Fruit fly (Drosophila melanogaster) whole organism, embryonic: ENCODE results near the gene Sema5c.

Experiments used
- Ada2b ChIP-seq: fragments of 200-800 bp; sonication (Bioruptor generic); IDR thresholded peaks from 2 replicates; pipeline ENCODE4 v1.3.6; 2022; ENCODE audit warnings: missing biosample characterization, missing genetic modification characterization
- Adf1 ChIP-seq: fragments of 200-800 bp; sonication (Bioruptor generic); IDR thresholded peaks from 2 replicates; pipeline ENCODE4 v1.3.6; 2022; ENCODE audit warnings: missing biosample characterization, missing genetic modification characterization
- Bdp1 ChIP-seq: fragments of 200-800 bp; sonication (Bioruptor generic); optimal IDR thresholded peaks from 3 replicates; lab custom pipeline; 2016; ENCODE audit warnings: missing biosample characterization, missing genetic modification characterization
- Bgb ChIP-seq: fragments of 200-800 bp; sonication (Bioruptor generic); IDR thresholded peaks from 2 replicates; pipeline ENCODE4 v1.3.6; 2022; ENCODE audit warnings: missing biosample characterization, missing genetic modification characterization; ENCODE audit not compliant: partially characterized antibody
- CG13287 ChIP-seq: fragments of 200-800 bp; sonication (Bioruptor generic); IDR thresholded peaks from 2 replicates; pipeline ENCODE4 v1.3.6; 2022; ENCODE audit warnings: missing biosample characterization, missing genetic modification characterization; ENCODE audit not compliant: partially characterized antibody
- CG14441 ChIP-seq: fragments of 200-800 bp; sonication (Bioruptor generic); IDR thresholded peaks from 2 replicates; pipeline ENCODE4 v1.3.6; 2022; ENCODE audit warnings: missing biosample characterization, missing genetic modification characterization
- CG14965 ChIP-seq: fragments of 200-800 bp; sonication (Bioruptor generic); optimal IDR thresholded peaks from 2 replicates; lab custom pipeline; 2016; ENCODE audit warnings: missing biosample characterization, missing genetic modification characterization, borderline replicate concordance
- CG15011 ChIP-seq: fragments of 200-800 bp; sonication (Bioruptor generic); optimal IDR thresholded peaks from 3 replicates; lab custom pipeline; 2018; ENCODE audit warnings: missing biosample characterization, mild to moderate bottlenecking, missing genetic modification characterization
- CG15696 ChIP-seq: fragments of 200-800 bp; sonication (Bioruptor generic); optimal IDR thresholded peaks from 2 replicates; lab custom pipeline; 2019; ENCODE audit warnings: missing biosample characterization, mild to moderate bottlenecking, missing genetic modification characterization, moderate library complexity
- CG17829 ChIP-seq: fragments of 200-800 bp; optimal IDR thresholded peaks from 2 replicates; lab custom pipeline; 2019; ENCODE audit warnings: missing biosample characterization, mild to moderate bottlenecking, missing genetic modification characterization, moderate library complexity
- CG32772 ChIP-seq: fragments of 200-800 bp; sonication (Bioruptor generic); IDR thresholded peaks from 2 replicates; pipeline ENCODE4 v1.3.6; 2022; ENCODE audit warnings: missing biosample characterization, missing genetic modification characterization
- CG3281 ChIP-seq: fragments of 200-800 bp; sonication (Bioruptor generic); optimal IDR thresholded peaks from 3 replicates; lab custom pipeline; 2017; ENCODE audit warnings: missing biosample characterization, mild to moderate bottlenecking, missing genetic modification characterization
- CG34422 ChIP-seq: fragments of 200-800 bp; sonication (Bioruptor generic); IDR thresholded peaks from 3 replicates; pipeline ENCODE4 v1.3.6; 2022; ENCODE audit warnings: missing biosample characterization, missing genetic modification characterization
- CG6175 ChIP-seq: fragments of 200-800 bp; sonication (Bioruptor generic); IDR thresholded peaks from 3 replicates; pipeline ENCODE4 v1.3.6; 2022; ENCODE audit warnings: missing biosample characterization, missing genetic modification characterization
- CG6854 ChIP-seq: fragments of 200-800 bp; sonication (Bioruptor generic); optimal IDR thresholded peaks from 3 replicates; lab custom pipeline; 2017; ENCODE audit warnings: missing biosample characterization, mild to moderate bottlenecking, missing genetic modification characterization
- CG7372 ChIP-seq: fragments of 200-800 bp; sonication (Bioruptor generic); IDR thresholded peaks from 2 replicates; pipeline ENCODE4 v1.3.6; 2022; ENCODE audit warnings: missing biosample characterization, missing genetic modification characterization
- CG7556 ChIP-seq: fragments of 200-800 bp; sonication (Bioruptor generic); optimal IDR thresholded peaks from 2 replicates; lab custom pipeline; 2017; ENCODE audit warnings: missing biosample characterization, mild to moderate bottlenecking, missing genetic modification characterization
- CG7928 ChIP-seq: fragments of 200-800 bp; sonication (Bioruptor generic); optimal IDR thresholded peaks from 2 replicates; lab custom pipeline; 2017; ENCODE audit warnings: missing biosample characterization, mild to moderate bottlenecking, missing genetic modification characterization
- CG8924 ChIP-seq: fragments of 200-800 bp; optimal IDR thresholded peaks from 3 replicates; lab custom pipeline; 2019; ENCODE audit warnings: missing biosample characterization, mild to moderate bottlenecking, missing genetic modification characterization, moderate library complexity
- CG9817 ChIP-seq: fragments of 200-800 bp; sonication (Bioruptor generic); optimal IDR thresholded peaks from 2 replicates; lab custom pipeline; 2018; ENCODE audit warnings: missing biosample characterization, mild to moderate bottlenecking, missing genetic modification characterization, moderate library complexity
- Dbx ChIP-seq: fragments of 200-800 bp; sonication (Bioruptor generic); IDR thresholded peaks from 3 replicates; pipeline ENCODE4 v1.3.6; 2022; ENCODE audit warnings: missing biosample characterization, missing genetic modification characterization
- E2f2 ChIP-seq: fragments of 200-800 bp; sonication (Bioruptor generic); IDR thresholded peaks from 2 replicates; pipeline ENCODE4 v1.3.6; 2022; ENCODE audit warnings: missing biosample characterization, missing genetic modification characterization
- Eip74EF ChIP-seq, 2 experiments: fragments of 200-800 bp in 1 of 2; fragments of >200 bp in 1 of 2; sonication (Bioruptor generic) in 1 of 2; optimal IDR thresholded peaks; 2 replicates each; lab custom pipeline; 2017 to 2019; ENCODE audit warnings: missing biosample characterization in 2 of 2, missing genetic modification characterization in 2 of 2, mild to moderate bottlenecking in 1 of 2, moderate library complexity in 1 of 2
- Fer2 ChIP-seq: fragments of 200-800 bp; sonication (Bioruptor generic); optimal IDR thresholded peaks from 2 replicates; lab custom pipeline; 2018; ENCODE audit warnings: missing biosample characterization, mild to moderate bottlenecking, missing genetic modification characterization, moderate library complexity
- HmgZ ChIP-seq: fragments of 200-800 bp; sonication (Bioruptor generic); optimal IDR thresholded peaks from 2 replicates; lab custom pipeline; 2018; ENCODE audit warnings: missing biosample characterization, mild to moderate bottlenecking, missing genetic modification characterization
- Lim3 ChIP-seq: fragments of 200-800 bp; sonication (Bioruptor generic); IDR thresholded peaks from 2 replicates; pipeline ENCODE4 v1.3.6; 2022; ENCODE audit warnings: missing biosample characterization, missing genetic modification characterization
- Mes4 ChIP-seq: fragments of 200-800 bp; sonication (Bioruptor generic); optimal IDR thresholded peaks from 2 replicates; lab custom pipeline; 2016; ENCODE audit warnings: missing biosample characterization, missing genetic modification characterization
- Nf-YC ChIP-seq: fragments of 200-800 bp; optimal IDR thresholded peaks from 3 replicates; lab custom pipeline; 2019; ENCODE audit warnings: missing biosample characterization, mild to moderate bottlenecking, missing genetic modification characterization, moderate library complexity
- Ptx1 ChIP-seq: fragments of 200-800 bp; sonication (Bioruptor generic); IDR thresholded peaks from 2 replicates; pipeline ENCODE4 v1.3.6; 2022; ENCODE audit warnings: missing biosample characterization, missing genetic modification characterization
- Scr ChIP-seq: fragments of 200-800 bp; sonication (Bioruptor generic); IDR thresholded peaks from 2 replicates; pipeline ENCODE4 v1.3.6; 2022; ENCODE audit warnings: missing biosample characterization, missing genetic modification characterization; ENCODE audit not compliant: partially characterized antibody
- Six4 ChIP-seq: fragments of 200-800 bp; sonication (Bioruptor generic); optimal IDR thresholded peaks from 2 replicates; lab custom pipeline; 2016; ENCODE audit warnings: missing biosample characterization, missing genetic modification characterization
- ac ChIP-seq: fragments of 200-800 bp; sonication (Bioruptor generic); optimal IDR thresholded peaks from 3 replicates; lab custom pipeline; 2017; ENCODE audit warnings: missing biosample characterization, mild to moderate bottlenecking, missing genetic modification characterization
- ash1 ChIP-seq: fragments of 200-800 bp; sonication (Bioruptor generic); optimal IDR thresholded peaks from 2 replicates; lab custom pipeline; 2018; ENCODE audit warnings: missing biosample characterization, mild to moderate bottlenecking, missing genetic modification characterization
- br ChIP-seq: fragments of >200 bp; optimal IDR thresholded peaks from 2 replicates; lab custom pipeline; 2017
- bsh ChIP-seq, 2 experiments: fragments of 200-800 bp; sonication (Bioruptor generic); optimal IDR thresholded peaks; 2 replicates each; lab custom pipeline; 2017 to 2018; ENCODE audit warnings: mild to moderate bottlenecking in 2 of 2, missing biosample characterization in 2 of 2, missing genetic modification characterization in 2 of 2, moderate library complexity in 1 of 2
- btn ChIP-seq: fragments of 200-800 bp; sonication (Bioruptor generic); optimal IDR thresholded peaks from 2 replicates; lab custom pipeline; 2016; ENCODE audit warnings: missing biosample characterization, missing genetic modification characterization
- chm ChIP-seq: fragments of 200-800 bp; sonication (Bioruptor generic); IDR thresholded peaks from 2 replicates; pipeline ENCODE4 v1.3.6; 2022; ENCODE audit warnings: missing biosample characterization, missing genetic modification characterization
- ewg ChIP-seq: fragments of 200-800 bp; sonication (Bioruptor generic); optimal IDR thresholded peaks from 3 replicates; lab custom pipeline; 2017; ENCODE audit warnings: mild to moderate bottlenecking, missing biosample characterization, missing genetic modification reagents, missing genetic modification characterization
- lov ChIP-seq, 2 experiments: fragments of 200-800 bp in 1 of 2; fragments of >200 bp in 1 of 2; sonication (Bioruptor generic) in 1 of 2; IDR thresholded peaks in 1 of 2; optimal IDR thresholded peaks in 1 of 2; 2 replicates in 1 of 2; 3 replicates in 1 of 2; pipeline versions ENCODE4 v1.3.6 to Lab custom; 2017 to 2022; ENCODE audit warnings: missing biosample characterization in 1 of 2, missing genetic modification characterization in 1 of 2
- luna ChIP-seq: fragments of 200-800 bp; sonication (Bioruptor generic); optimal IDR thresholded peaks from 2 replicates; lab custom pipeline; 2016; ENCODE audit warnings: missing biosample characterization, missing genetic modification characterization
- nom ChIP-seq: fragments of 200-800 bp; sonication (Bioruptor generic); optimal IDR thresholded peaks from 2 replicates; lab custom pipeline; 2017; ENCODE audit warnings: missing biosample characterization, missing genetic modification characterization, mild to moderate bottlenecking, moderate library complexity, missing genetic modification reagents
- so ChIP-seq: fragments of 200-800 bp; sonication (Bioruptor generic); IDR thresholded peaks from 3 replicates; pipeline ENCODE4 v1.3.6; 2022; ENCODE audit warnings: missing biosample characterization, missing genetic modification characterization
- sob ChIP-seq: fragments of 200-800 bp; sonication (Bioruptor generic); IDR thresholded peaks from 2 replicates; pipeline ENCODE4 v1.3.6; 2022; ENCODE audit warnings: missing biosample characterization, missing genetic modification characterization
- tna ChIP-seq: fragments of 200-800 bp; sonication (Bioruptor generic); IDR thresholded peaks from 2 replicates; pipeline ENCODE4 v1.3.6; 2022; ENCODE audit warnings: missing biosample characterization, missing genetic modification characterization; ENCODE audit not compliant: partially characterized antibody
- twi ChIP-seq: fragments of 200-800 bp; optimal IDR thresholded peaks from 2 replicates; lab custom pipeline; 2019; ENCODE audit warnings: missing biosample characterization, mild to moderate bottlenecking, missing genetic modification characterization, moderate library complexity
- wek ChIP-seq: fragments of 200-800 bp; sonication (Bioruptor generic); optimal IDR thresholded peaks from 3 replicates; lab custom pipeline; 2018; ENCODE audit warnings: missing biosample characterization, mild to moderate bottlenecking, missing genetic modification characterization, moderate library complexity
- zfh2 ChIP-seq: fragments of 200-800 bp; sonication (Bioruptor generic); optimal IDR thresholded peaks from 2 replicates; lab custom pipeline; 2016; ENCODE audit warnings: missing biosample characterization, missing genetic modification characterization

Gene Sema5c

DNA sequence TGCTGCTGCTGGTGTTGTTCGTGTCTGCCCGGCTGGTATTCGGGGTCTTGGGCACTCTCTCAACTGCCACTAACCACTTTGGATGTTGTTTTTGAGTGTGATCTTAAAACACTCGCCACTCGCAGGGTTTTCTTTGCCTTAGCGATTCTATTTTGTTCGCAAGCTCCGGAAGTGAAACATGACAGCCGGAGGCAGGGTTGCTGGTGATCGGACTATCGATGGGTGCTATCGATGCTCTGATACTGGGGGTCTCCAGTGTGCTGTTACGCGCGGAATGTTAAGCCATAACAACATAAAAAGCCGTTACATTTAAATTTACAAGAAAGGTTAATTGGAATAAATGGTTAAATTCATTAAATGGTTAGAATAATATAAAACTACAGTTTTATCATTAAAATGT is 43.3 kb upstream of the Sema5c start, which contains the start of gene yps (continued):
- peak; percentile 58 to 88 for TF ChIP-seq bsh (GFP tag; optimal IDR thresholded peaks at IDR 0.05; lab: Kevin White, UChicago)
- peak; percentile 77; the same call in 1 of the 2 replicates for TF ChIP-seq Ada2b (GFP tag; lab: Robert Waterston, UW)

dm6 chr3L:12124138-12124583 is 42.5 kb upstream of the Sema5c start:
- peak; percentile 13 for TF ChIP-seq CG6854 (GFP tag; lab: Kevin White, UChicago)
- peak; percentile 47 for TF ChIP-seq ash1 (GFP tag; lab: Kevin White, UChicago)
- TF ChIP-seq sob: peak; percentile 41; the same call in 1 of the 2 replicates
- TF ChIP-seq btn (GFP tag; lab: Kevin White, UChicago): no peak
- no peak for TF ChIP-seq br (lab: Kevin White, UChicago)
- TF ChIP-seq ewg (GFP tag; lab: Kevin White, UChicago): peak; percentile 87
- no peak for TF ChIP-seq zfh2 (GFP tag; lab: Kevin White, UChicago)
- TF ChIP-seq Bgb (GFP tag; lab: Robert Waterston, UW): peak; percentile 41; the same call in 1 of the 2 replicates
- peak; percentile 16; the same call in 1 of the 2 replicates for TF ChIP-seq tna (GFP tag; lab: Robert Waterston, UW)
- 0 out of 3 replicates have a peak, but pooled peaks have one; percentile 43 for TF ChIP-seq CG6175
- TF ChIP-seq wek: peak; percentile 60
- TF ChIP-seq CG7556 (GFP tag; lab: Kevin White, UChicago): no peak
- peak; percentile 73 for TF ChIP-seq Adf1
- no peak for TF ChIP-seq Fer2 (tag; lab: Kevin White, UChicago)
- peak; percentile 93 for TF ChIP-seq HmgZ (tag; lab: Kevin White, UChicago)
- TF ChIP-seq CG32772 (GFP tag; lab: Robert Waterston, UW): 0 out of 2 replicates have a peak, but pooled peaks have one; percentile 10
- peak; percentile 97 for TF ChIP-seq CG34422 (GFP tag; lab: Robert Waterston, UW)
- peak; percentile 77 for TF ChIP-seq CG8924
- no peak for TF ChIP-seq Mes4 (GFP tag; lab: Kevin White, UChicago)
- TF ChIP-seq CG13287 (GFP tag; lab: Robert Waterston, UW): peak; percentile 52; the same call in 1 of the 2 replicates
- no peak for TF ChIP-seq Eip74EF (GFP tag; optimal IDR thresholded peaks at IDR 0.05; lab: Kevin White, UChicago)
- peak; percentile 40 for TF ChIP-seq CG17829 (tag; lab: Kevin White, UChicago)
- TF ChIP-seq CG14441 (GFP tag; lab: Robert Waterston, UW): peak; percentile 53
- TF ChIP-seq ac (GFP tag; lab: Kevin White, UChicago): no peak
- peak; percentile 40; the same call in 1 of the 2 replicates for TF ChIP-seq chm (GFP tag; lab: Robert Waterston, UW)
- TF ChIP-seq Nf-YC (tag; lab: Kevin White, UChicago): peak; percentile 86
- TF ChIP-seq CG7928 (GFP tag; lab: Kevin White, UChicago): peak; percentile 60
- no peak for TF ChIP-seq CG14965 (GFP tag; lab: Kevin White, UChicago)
- TF ChIP-seq Six4 (GFP tag; lab: Kevin White, UChicago): no peak
- no peak for TF ChIP-seq luna (GFP tag; lab: Kevin White, UChicago)
- peak; percentile 68 for TF ChIP-seq nom (GFP tag; lab: Kevin White, UChicago)
- no peak for TF ChIP-seq CG15011
- TF ChIP-seq CG15696 (tag; lab: Kevin White, UChicago): no peak
- TF ChIP-seq E2f2: peak; percentile 16
- peak; percentile 28 for TF ChIP-seq CG3281
- no peak; the same call in 1 of the 2 replicates for TF ChIP-seq CG7372 (GFP tag; lab: Robert Waterston, UW)
- TF ChIP-seq CG9817 (tag; lab: Kevin White, UChicago): peak; percentile 23
- TF ChIP-seq Scr (GFP tag; lab: Robert Waterston, UW): peak; percentile 19; the same call in 1 of the 2 replicates
- no peak for TF ChIP-seq Bdp1 (GFP tag; lab: Kevin White, UChicago)
- TF ChIP-seq Lim3 (GFP tag; lab: Robert Waterston, UW): no peak
- peak; percentile 71 for TF ChIP-seq twi (tag; lab: Kevin White, UChicago)
- no peak for TF ChIP-seq so (GFP tag; lab: Robert Waterston, UW)
- peak; percentile 54; the same call in 1 of the 3 replicates for TF ChIP-seq Dbx
- TF ChIP-seq lov (optimal IDR thresholded peaks at IDR 0.05; lab: Kevin White, UChicago): no peak
- peak; percentile 77; the same call in 1 of the 3 replicates for TF ChIP-seq lov (GFP tag; IDR thresholded peaks at IDR 0.05; lab: Robert Waterston, UW)
- peak; percentile 27; the same call in 1 of the 2 replicates for TF ChIP-seq Ptx1 (GFP tag; lab: Robert Waterston, UW)
